Fruit fly (Drosophila melanogaster) whole organism: Measurements from ENCODE around the gene ATPsynC.
A peak's percentile ranks its signal among the peaks of the same experiment; 100 is the strongest.

Source experiments
- CG8478 ChIP-seq: fragments of >200 bp; optimal IDR thresholded peaks from 2 replicates; lab custom pipeline; 2018; ENCODE audit warnings: inconsistent platforms
- Dll ChIP-seq: fragments of >200 bp; optimal IDR thresholded peaks from 2 replicates; lab custom pipeline; 2017
- EcR ChIP-seq, 2 experiments: fragments of >200 bp; optimal IDR thresholded peaks; 2 replicates each; lab custom pipeline; 2017; ENCODE audit warnings: missing biosample characterization in 2 of 2, missing genetic modification characterization in 2 of 2, missing genetic modification reagents in 2 of 2
- pan ChIP-seq: fragments of >200 bp; optimal IDR thresholded peaks from 2 replicates; lab custom pipeline; 2017
- psq ChIP-seq: fragments of >200 bp; optimal IDR thresholded peaks from 2 replicates; lab custom pipeline; 2017
- usp ChIP-seq: fragments of >200 bp; optimal IDR thresholded peaks from 2 replicates; lab custom pipeline; 2017; ENCODE audit warnings: missing biosample characterization, missing genetic modification characterization, mixed read lengths

ATPsynC gene

DNA sequence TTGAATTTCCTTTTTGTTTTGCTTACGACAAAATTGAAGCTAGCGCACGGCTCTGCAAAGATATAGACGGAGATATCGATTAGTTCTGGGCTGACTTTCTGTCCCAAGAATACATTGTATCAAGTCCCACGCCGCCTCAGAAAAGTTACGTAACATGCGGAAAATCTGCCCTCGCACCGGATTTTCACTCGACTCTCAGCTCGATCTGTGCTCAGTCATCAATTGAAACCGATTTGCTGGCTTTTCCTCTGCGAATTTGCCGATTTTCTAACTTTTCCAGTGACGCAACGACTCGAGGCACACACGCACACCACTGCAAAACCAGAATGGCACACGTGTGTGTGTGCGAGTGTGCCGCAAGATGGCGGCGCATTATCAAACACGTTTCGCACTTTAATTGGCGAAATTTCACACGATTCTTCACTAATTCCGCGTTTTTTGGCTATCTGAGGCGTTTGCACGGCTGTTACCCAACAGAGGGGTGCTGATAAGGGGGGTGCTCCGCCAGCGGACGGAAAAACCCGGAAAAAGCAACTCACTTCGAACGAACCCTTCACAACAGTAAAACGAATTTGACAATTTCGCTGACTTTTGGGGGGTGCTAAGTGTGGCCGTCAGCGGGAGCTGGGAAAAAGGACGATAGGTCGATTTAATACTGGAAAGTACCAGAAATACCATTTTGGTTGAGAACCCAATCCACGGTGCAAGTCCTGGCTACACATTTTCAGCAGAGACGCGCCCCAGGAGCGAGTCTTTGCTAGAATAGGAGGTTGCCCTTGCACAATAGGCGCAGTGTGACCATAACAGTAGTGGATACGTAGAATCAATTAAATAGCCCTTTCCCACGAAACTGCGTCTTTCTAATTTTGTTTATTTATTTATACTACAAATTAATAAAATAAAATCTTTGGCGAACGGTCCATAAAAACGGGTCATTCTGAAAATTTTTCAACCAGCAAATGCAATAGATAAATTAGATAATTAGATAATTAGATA is at the start of gene ATPsynC:
Gene ATPsynC, minus strand, starts transcription at position 634 of the 996 bp plus-strand sequence.
- TF ChIP-seq pan (lab: Kevin White, UChicago) (no peak), usp (GFP tag; lab: Kevin White, UChicago) (no peak), Dll (lab: Kevin White, UChicago) (no peak), CG8478 (lab: Kevin White, UChicago) (no peak), psq (no peak), EcR (GFP tag; optimal IDR thresholded peaks at IDR 0.05; lab: Kevin White, UChicago) (no peak)

DNA sequence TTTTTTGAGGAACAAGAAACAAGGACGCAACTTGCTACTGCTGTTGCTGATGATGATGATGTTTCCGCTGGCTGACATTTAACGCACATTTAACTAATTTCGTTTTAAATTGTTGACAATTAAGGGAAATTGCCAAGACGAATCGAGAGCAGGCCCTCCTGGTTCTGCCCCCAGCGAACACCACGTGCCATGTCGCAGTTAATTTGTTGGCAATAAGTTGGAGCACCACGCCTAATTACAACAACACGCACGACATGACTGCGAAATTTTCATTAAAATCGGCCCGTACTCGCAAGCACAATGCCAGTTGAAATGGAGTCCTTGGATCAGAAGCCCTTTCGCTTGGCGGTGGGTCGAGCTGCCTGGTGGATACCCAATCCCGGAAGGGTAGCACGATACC is 46.0 kb upstream of the ATPsynC start, which contains the start of gene ppk24:
Gene ppk24, plus strand, starts transcription at position 301 of the 400 bp plus-strand sequence.
- no peak for TF ChIP-seq CG8478 (lab: Kevin White, UChicago)
- TF ChIP-seq psq = no peak
- TF ChIP-seq EcR (GFP tag; optimal IDR thresholded peaks at IDR 0.05; lab: Kevin White, UChicago) = no peak
- no peak for TF ChIP-seq usp (GFP tag; lab: Kevin White, UChicago)
- TF ChIP-seq pan (lab: Kevin White, UChicago) = no peak
- no peak for TF ChIP-seq Dll (lab: Kevin White, UChicago)

DNA sequence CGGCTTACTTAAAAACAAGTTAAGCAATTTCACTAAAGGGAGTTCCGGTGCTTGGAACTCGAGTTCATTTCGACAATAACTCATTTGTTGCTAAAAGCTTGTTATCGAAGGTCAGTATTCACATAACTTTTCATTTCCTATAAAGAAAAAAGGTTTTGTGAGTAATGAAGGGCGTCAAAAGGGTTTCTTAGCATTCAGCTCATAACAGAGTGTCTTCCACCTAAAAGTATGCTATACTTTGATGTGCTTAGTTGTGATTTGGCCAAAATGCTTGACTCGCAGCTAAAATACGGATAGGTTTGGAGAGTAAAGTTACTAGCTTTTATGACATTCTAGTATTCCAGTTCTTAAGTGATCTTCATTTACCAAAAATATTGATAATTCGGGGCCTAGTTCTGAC is 44.5 kb upstream of the ATPsynC start:
- no peak for TF ChIP-seq psq
- TF ChIP-seq EcR (GFP tag; optimal IDR thresholded peaks at IDR 0.05; lab: Kevin White, UChicago) = no peak
- TF ChIP-seq CG8478 (lab: Kevin White, UChicago) = no peak
- TF ChIP-seq pan (lab: Kevin White, UChicago) = no peak
- no peak for TF ChIP-seq usp (GFP tag; lab: Kevin White, UChicago)
- TF ChIP-seq Dll (lab: Kevin White, UChicago) = no peak

DNA sequence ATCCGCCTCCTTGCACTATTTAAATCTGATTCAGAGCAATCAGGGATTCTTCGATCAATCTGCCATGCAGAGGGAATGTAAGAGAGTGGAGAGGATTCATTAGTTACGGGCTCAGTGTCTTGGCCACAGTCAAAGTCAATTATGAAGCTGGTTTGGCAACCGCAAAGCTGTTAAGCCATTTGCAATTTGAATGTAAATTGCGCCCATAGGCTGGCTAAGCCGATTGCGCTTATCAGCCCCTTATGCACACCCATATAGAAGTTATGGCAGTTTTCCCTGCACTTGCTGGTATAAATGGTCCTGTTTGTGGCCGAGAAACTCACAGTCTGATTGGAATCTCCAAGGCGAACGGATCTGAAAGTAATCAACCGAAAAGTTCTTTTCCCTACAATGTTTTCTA is 42.9 kb upstream of the ATPsynC start, which contains the start of gene CAH5:
Gene CAH5, plus strand, starts transcription at position 301 of the 400 bp plus-strand sequence.
- TF ChIP-seq usp (GFP tag; lab: Kevin White, UChicago) (no peak), CG8478 (lab: Kevin White, UChicago) (no peak), EcR (GFP tag; optimal IDR thresholded peaks at IDR 0.05; lab: Kevin White, UChicago) (no peak)

DNA sequence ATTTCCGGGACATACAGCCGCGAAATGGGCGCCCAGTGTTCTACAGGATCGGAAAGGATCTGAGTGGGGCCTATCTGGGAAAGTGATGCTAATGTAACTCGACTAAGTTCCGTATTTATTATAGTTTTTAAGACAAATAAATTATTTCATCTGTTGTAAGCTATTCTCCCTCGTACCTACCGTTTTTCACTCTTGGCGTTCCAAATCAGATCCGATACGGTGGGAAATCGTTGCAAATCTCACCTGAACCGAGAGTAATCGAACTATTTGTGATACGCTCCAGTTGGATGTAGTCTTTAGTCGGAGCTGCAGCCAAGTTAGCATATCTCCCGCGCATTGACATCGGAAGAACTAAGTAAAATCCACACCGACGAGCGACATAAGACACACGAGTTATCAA is 40.5 kb upstream of the ATPsynC start, which contains the start of gene CAH16:
Gene CAH16, plus strand, starts transcription at position 301 of the 400 bp plus-strand sequence.
- TF ChIP-seq Dll (lab: Kevin White, UChicago) (no peak), CG8478 (lab: Kevin White, UChicago) (no peak), EcR (GFP tag; optimal IDR thresholded peaks at IDR 0.05; lab: Kevin White, UChicago) (no peak), pan (lab: Kevin White, UChicago) (no peak), usp (GFP tag; lab: Kevin White, UChicago) (no peak), psq (no peak)

DNA sequence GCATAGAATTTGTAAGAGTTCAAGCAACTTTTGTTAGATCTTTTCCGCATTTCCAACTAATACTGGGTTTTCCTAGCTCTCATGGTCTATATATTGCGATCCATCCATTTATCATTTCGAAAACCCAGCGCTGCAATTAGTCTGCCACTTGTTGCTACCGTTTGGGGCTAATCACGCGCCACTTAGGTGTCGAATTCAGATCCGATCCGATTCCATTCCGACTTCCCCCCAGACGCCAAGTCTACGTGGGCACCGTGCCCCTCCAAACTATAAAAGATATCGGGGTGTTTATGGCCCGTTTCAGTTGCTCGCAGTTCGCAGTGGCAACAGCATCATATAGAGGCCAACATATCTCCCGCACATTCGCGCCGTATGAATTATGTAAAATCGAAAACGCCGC is 37.9 kb upstream of the ATPsynC start, which contains the start of gene CAH6:
Gene CAH6, plus strand, starts transcription at position 301 of the 400 bp plus-strand sequence.
- TF ChIP-seq psq (no peak), Dll (lab: Kevin White, UChicago) (no peak), CG8478 (lab: Kevin White, UChicago) (no peak), pan (lab: Kevin White, UChicago) (no peak)

DNA sequence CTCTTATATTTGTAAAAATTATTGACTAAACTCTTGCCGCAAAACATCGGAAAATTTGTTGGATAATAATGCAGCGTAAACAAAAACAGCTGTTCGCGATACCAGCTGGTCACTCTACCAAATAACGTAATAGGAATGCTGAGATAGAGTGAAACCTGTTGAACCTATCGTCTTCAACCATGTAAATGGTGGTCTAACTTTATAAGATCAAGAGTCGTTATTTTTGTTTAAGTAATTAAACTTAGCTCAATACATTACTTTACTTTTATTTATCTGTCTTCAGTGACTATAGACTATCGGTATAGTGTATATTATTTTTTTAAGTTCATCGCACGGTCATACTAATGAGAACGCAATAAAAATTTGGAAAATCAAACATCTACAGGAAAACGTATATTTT is 35.4 kb upstream of the ATPsynC start, which contains the start of the genes CG1750 and spn-F:
Gene CG1750, minus strand, starts transcription at position 93 of the 400 bp plus-strand sequence.
Gene spn-F, plus strand, starts transcription at position 320 of the 400 bp plus-strand sequence.
- TF ChIP-seq psq = no peak

DNA sequence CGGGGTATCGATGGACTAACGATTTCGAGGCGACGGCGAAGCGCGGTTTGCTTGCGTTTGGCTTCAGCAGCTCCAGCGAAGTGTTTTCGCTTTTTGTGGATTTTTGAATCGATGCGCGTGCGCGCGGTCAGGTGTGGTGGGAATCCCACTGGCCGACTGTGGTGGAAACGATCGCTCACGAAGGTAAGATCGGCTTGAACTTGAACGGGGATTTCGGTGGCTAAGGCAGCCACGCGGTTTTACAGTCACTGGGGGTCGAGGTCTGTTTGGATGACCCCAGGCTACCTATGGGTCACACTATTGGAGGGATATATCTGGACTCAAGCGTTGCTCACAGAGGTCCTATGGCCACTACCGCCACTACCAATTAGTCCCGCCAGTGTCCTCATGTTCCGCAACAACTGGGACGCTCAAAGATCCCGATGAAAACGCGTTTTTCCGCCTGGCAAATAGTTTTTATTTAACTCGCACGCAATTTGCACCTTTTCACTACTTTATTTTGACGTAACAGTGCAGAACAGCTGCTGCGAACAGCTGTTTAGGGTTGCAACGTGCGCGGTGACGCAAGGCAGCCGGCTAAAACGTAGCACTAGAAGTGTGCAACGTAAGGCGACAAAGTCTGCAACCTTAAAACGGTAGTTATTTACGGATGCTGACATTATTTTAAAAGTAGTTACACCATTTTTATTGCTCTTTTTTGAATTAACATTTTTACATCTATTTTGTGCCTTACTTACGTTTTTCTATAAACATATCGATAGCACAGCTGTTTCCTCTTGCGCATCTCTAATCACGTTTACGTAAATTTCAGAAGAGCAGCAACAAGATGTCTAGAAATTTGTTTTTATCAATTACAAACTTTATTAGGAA is 32.9 kb upstream of the ATPsynC start, which contains the start of the genes qless and mRpL32:
Gene qless, minus strand, starts transcription at position 516 of the 870 bp plus-strand sequence.
Gene mRpL32, plus strand, starts transcription at position 780 of the 870 bp plus-strand sequence.
- TF ChIP-seq CG8478 (lab: Kevin White, UChicago) = no peak
- TF ChIP-seq Dll (lab: Kevin White, UChicago) = no peak
- TF ChIP-seq usp (GFP tag; lab: Kevin White, UChicago) = no peak
- no peak for TF ChIP-seq pan (lab: Kevin White, UChicago)
- no peak for TF ChIP-seq EcR (GFP tag; optimal IDR thresholded peaks at IDR 0.05; lab: Kevin White, UChicago)
- no peak for TF ChIP-seq psq

DNA sequence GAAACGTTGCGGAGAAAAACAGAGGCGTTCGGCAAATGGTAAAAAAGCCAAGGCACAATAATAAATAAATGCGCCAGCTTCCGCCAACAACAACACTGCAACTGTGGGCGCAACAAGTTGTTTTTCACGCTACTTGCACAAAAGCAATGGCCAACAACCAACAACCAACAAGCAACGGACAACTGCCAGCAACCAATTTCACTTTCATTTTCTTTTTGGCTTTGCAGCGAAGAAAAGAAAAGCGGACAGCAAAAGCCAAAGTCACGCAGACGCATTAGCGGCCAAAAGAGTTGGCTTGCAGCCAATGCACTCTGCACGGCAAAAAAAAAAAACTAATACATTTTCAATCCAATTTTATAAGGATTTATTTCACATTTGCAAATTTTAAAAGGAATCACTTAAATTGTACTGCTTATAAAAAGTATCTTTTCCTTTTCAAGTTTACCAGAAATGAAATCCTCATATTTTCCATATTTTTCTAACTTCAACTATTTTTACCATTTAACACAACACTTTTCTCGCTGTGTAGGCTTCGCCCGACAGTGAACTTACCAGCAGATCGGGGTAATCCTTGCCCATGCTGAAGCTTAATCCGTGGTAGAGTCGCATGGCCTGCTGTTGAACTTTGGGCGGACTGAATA is 31.8 kb upstream of the ATPsynC start:
- TF ChIP-seq EcR (GFP tag; optimal IDR thresholded peaks at IDR 0.05; lab: Kevin White, UChicago) = peak in 1 of 2 experiments; percentile 18
- no peak for TF ChIP-seq usp (GFP tag; lab: Kevin White, UChicago)

DNA sequence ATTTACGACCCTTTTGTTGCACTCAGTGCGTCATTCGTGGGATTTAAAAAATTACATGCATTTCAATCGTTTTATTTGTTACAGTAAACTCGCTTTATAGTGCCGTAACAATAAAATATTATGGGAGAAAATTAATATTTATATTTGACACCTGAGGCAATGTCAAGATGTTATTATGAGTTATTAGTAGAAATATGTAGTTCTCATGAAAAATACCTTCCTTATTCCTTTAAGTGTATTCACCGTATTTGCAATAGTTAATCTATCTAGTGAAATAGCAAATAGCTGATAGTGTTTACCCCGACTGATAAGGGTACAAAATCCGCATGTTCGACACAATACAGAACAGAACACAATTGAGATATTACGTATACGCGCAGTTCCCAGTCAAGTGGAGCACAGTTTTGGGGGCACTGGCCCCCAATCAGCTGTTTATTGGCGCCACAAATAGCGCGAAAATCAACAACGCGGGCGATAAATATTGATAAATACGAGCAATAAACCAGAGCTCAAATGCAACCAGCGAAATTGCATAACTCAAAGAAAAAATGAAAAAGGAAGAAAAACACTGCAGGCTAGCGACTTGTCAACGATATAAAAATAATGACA is 31.1 kb upstream of the ATPsynC start:
- TF ChIP-seq EcR (GFP tag; optimal IDR thresholded peaks at IDR 0.05; lab: Kevin White, UChicago) (no peak), Dll (lab: Kevin White, UChicago) (no peak), CG8478 (lab: Kevin White, UChicago) (no peak), psq (no peak), usp (GFP tag; lab: Kevin White, UChicago) (no peak), pan (lab: Kevin White, UChicago) (no peak)
